Worm (Caenorhabditis elegans): ENCODE results near the gene lap-2.

Gene lap-2

DNA sequence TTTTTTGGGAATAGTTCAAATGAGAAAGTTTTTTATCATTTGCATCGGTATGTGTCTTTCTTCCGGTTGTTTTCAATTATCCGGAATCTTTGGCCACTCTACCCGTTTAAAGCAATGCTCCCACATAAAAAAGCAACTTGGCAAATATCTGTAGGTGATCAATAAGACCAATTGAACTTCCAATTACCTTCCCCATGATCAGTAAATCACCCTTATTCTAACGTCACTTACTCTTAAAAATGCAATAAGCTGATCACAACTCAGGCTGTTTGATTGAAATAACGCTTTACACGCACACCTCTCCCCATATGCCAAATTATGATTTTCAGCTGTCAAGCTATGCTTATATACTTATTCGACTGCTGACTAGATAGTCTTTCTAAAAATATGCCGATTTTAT, 52.1 kb downstream of the lap-2 start, which contains the start of gene C34B4.5:
TSS of gene C34B4.5 (plus strand) at position 301 of the 400 bp plus-strand sequence.
- TF ChIP-seq zip-5 (tag; optimal IDR thresholded peaks at IDR 0.05) (no peak), T23F11.4 (GFP tag; optimal IDR thresholded peaks at IDR 0.05) (no peak), dve-1 (tag; optimal IDR thresholded peaks at IDR 0.05) (no peak), fax-1 (tag; optimal IDR thresholded peaks at IDR 0.05) (no peak), C08G9.2 (tag; optimal IDR thresholded peaks at IDR 0.05) (no peak), gmeb-2 (tag; optimal IDR thresholded peaks at IDR 0.05) (no peak), ceh-22 (tag; optimal IDR thresholded peaks at IDR 0.05) (no peak), ceh-18 (tag; optimal IDR thresholded peaks at IDR 0.05) (no peak), mec-3 (tag; optimal IDR thresholded peaks at IDR 0.05; ENCODE audit: borderline replicate concordance) (no peak), unc-42 (tag; optimal IDR thresholded peaks at IDR 0.05) (no peak), nhr-232 (tag; optimal IDR thresholded peaks at IDR 0.05) (no peak)

Measured in whole organism, late embryonic.